Worm (Caenorhabditis elegans) whole organism, late embryonic: ENCODE data around the gene F40E10.5.

ENCODE experiments used
- C08G9.2 ChIP-seq: sonication (generic microtip); optimal IDR thresholded peaks from 2 replicates; lab custom pipeline; 2016; ENCODE audit warnings: mild to moderate bottlenecking, missing genetic modification characterization, moderate library complexity, missing compliant biosample characterization
- C38D4.7 ChIP-seq: fragments of 200-800 bp; sonication (Bioruptor generic); optimal IDR thresholded peaks from 2 replicates; lab custom pipeline; 2018; ENCODE audit warnings: mild to moderate bottlenecking, missing genetic modification characterization, moderate library complexity, missing compliant biosample characterization
- K02D7.2 ChIP-seq: sonication (generic microtip); optimal IDR thresholded peaks from 2 replicates; lab custom pipeline; 2017; ENCODE audit warnings: mild to moderate bottlenecking, missing genetic modification characterization, missing compliant biosample characterization
- K09A11.1 ChIP-seq: sonication (generic microtip); optimal IDR thresholded peaks from 2 replicates; lab custom pipeline; 2017; ENCODE audit warnings: antibody characterized with exemption, mild to moderate bottlenecking, missing genetic modification characterization, missing compliant biosample characterization; ENCODE audit not compliant: insufficient read depth
- ama-1 ChIP-seq: fragments of 150-350 bp; optimal IDR thresholded peaks from 2 replicates; lab custom pipeline; 2014
- ceh-19 ChIP-seq: fragments of 200-800 bp; sonication (Bioruptor generic); optimal IDR thresholded peaks from 2 replicates; lab custom pipeline; 2018; ENCODE audit warnings: mild to moderate bottlenecking, missing genetic modification characterization, missing compliant biosample characterization
- ceh-22 ChIP-seq: sonication (generic microtip); optimal IDR thresholded peaks from 2 replicates; lab custom pipeline; 2017; ENCODE audit warnings: missing biosample characterization, missing genetic modification characterization
- ceh-31 ChIP-seq: sonication (generic microtip); optimal IDR thresholded peaks from 2 replicates; lab custom pipeline; 2016; ENCODE audit warnings: missing genetic modification characterization, missing compliant biosample characterization
- ceh-6 ChIP-seq: fragments of 200-800 bp; sonication (Bioruptor generic); optimal IDR thresholded peaks from 2 replicates; lab custom pipeline; 2018; ENCODE audit warnings: mild to moderate bottlenecking, missing genetic modification characterization, missing compliant biosample characterization
- che-1 ChIP-seq: sonication (generic microtip); optimal IDR thresholded peaks from 2 replicates; lab custom pipeline; 2016; ENCODE audit warnings: mild to moderate bottlenecking, missing genetic modification characterization, missing compliant biosample characterization
- dve-1 ChIP-seq: sonication (generic microtip); optimal IDR thresholded peaks from 2 replicates; lab custom pipeline; 2017; ENCODE audit warnings: antibody characterized with exemption, mild to moderate bottlenecking, missing genetic modification characterization, missing compliant biosample characterization
- elt-2 ChIP-seq: sonication (generic microtip); optimal IDR thresholded peaks from 2 replicates; lab custom pipeline; 2016; ENCODE audit warnings: missing genetic modification reagents, missing genetic modification characterization, missing compliant biosample characterization
- fax-1 ChIP-seq: sonication (generic microtip); optimal IDR thresholded peaks from 2 replicates; lab custom pipeline; 2016; ENCODE audit warnings: missing genotype, missing genetic modification characterization, missing compliant biosample characterization
- fkh-6 ChIP-seq: sonication (generic microtip); optimal IDR thresholded peaks from 2 replicates; lab custom pipeline; 2016; ENCODE audit warnings: missing genetic modification characterization, missing compliant biosample characterization
- gmeb-2 ChIP-seq: sonication (generic microtip); optimal IDR thresholded peaks from 2 replicates; lab custom pipeline; 2016; ENCODE audit warnings: missing genetic modification characterization, inconsistent platforms, missing compliant biosample characterization
- hlh-13 ChIP-seq: fragments of 200-800 bp; sonication (Bioruptor generic); optimal IDR thresholded peaks from 2 replicates; lab custom pipeline; 2018; ENCODE audit warnings: mild to moderate bottlenecking, missing genetic modification characterization, missing compliant biosample characterization
- hlh-30 ChIP-seq: sonication (generic microtip); optimal IDR thresholded peaks from 2 replicates; lab custom pipeline; 2017; ENCODE audit warnings: antibody characterized with exemption, missing genetic modification characterization, missing compliant biosample characterization; ENCODE audit not compliant: insufficient read depth
- lin-11 ChIP-seq: fragments of 200-800 bp; sonication (Bioruptor generic); optimal IDR thresholded peaks from 2 replicates; lab custom pipeline; 2018; ENCODE audit warnings: mild to moderate bottlenecking, missing genetic modification characterization, missing compliant biosample characterization
- madf-2 ChIP-seq: sonication (generic microtip); optimal IDR thresholded peaks from 2 replicates; lab custom pipeline; 2017; ENCODE audit warnings: missing genetic modification characterization, missing compliant biosample characterization
- nfya-1 ChIP-seq: sonication (generic microtip); optimal IDR thresholded peaks from 2 replicates; lab custom pipeline; 2017; ENCODE audit warnings: missing genetic modification characterization, mild to moderate bottlenecking, missing compliant biosample characterization, antibody characterized with exemption, moderate library complexity
- nhr-11 ChIP-seq: fragments of 150-350 bp; optimal IDR thresholded peaks from 2 replicates; lab custom pipeline; 2014; ENCODE audit warnings: missing biosample characterization, missing genetic modification characterization
- nhr-232 ChIP-seq: sonication (generic microtip); optimal IDR thresholded peaks from 2 replicates; lab custom pipeline; 2016; ENCODE audit warnings: missing genetic modification characterization, missing compliant biosample characterization
- pag-3 ChIP-seq: sonication (generic microtip); optimal IDR thresholded peaks from 2 replicates; lab custom pipeline; 2016; ENCODE audit warnings: missing compliant biosample characterization, missing genetic modification characterization, borderline replicate concordance
- pat-9 ChIP-seq: fragments of 200-800 bp; sonication (Bioruptor generic); optimal IDR thresholded peaks from 2 replicates; lab custom pipeline; 2018; ENCODE audit warnings: mild to moderate bottlenecking, missing genetic modification characterization, moderate library complexity, missing compliant biosample characterization
- pax-1 ChIP-seq: fragments of 150-350 bp; optimal IDR thresholded peaks from 2 replicates; lab custom pipeline; 2014; ENCODE audit warnings: missing biosample characterization, missing genetic modification characterization
- pha-2 ChIP-seq: sonication (generic microtip); optimal IDR thresholded peaks from 2 replicates; lab custom pipeline; 2017; ENCODE audit warnings: mild to moderate bottlenecking, missing genetic modification characterization, missing compliant biosample characterization
- pqm-1 ChIP-seq: sonication (generic microtip); optimal IDR thresholded peaks from 2 replicates; lab custom pipeline; 2016; ENCODE audit warnings: missing genetic modification characterization, missing compliant biosample characterization
- sox-2 ChIP-seq: fragments of 200-800 bp; sonication (Bioruptor generic); IDR thresholded peaks from 2 replicates; pipeline ENCODE4 v1.3.6; 2022; ENCODE audit warnings: missing genetic modification reagents, missing genetic modification characterization, missing compliant biosample characterization
- tbx-7 ChIP-seq: sonication (generic microtip); optimal IDR thresholded peaks from 2 replicates; lab custom pipeline; 2016; ENCODE audit warnings: missing genotype, missing genetic modification characterization, missing compliant biosample characterization
- unc-42 ChIP-seq: sonication (generic microtip); optimal IDR thresholded peaks from 2 replicates; lab custom pipeline; 2016; ENCODE audit warnings: missing genotype, missing genetic modification characterization, missing compliant biosample characterization
- zip-5 ChIP-seq: sonication (generic microtip); optimal IDR thresholded peaks from 2 replicates; lab custom pipeline; 2016; ENCODE audit warnings: missing genetic modification characterization, missing compliant biosample characterization
- ztf-16 ChIP-seq: sonication (generic microtip); optimal IDR thresholded peaks from 2 replicates; lab custom pipeline; 2017; ENCODE audit warnings: missing genetic modification characterization, missing compliant biosample characterization

Gene F40E10.5

ce11 chrX:14694633-14695177 lies 6.9 kb upstream of the F40E10.5 start:
- no peak for TF ChIP-seq nfya-1 (tag; lab: Kevin White, UChicago)
- peak; percentile 96 for TF ChIP-seq unc-42 (tag; lab: Kevin White, UChicago)
- TF ChIP-seq C38D4.7 = no peak
- TF ChIP-seq pag-3 = no peak
- no peak for TF ChIP-seq ceh-22 (tag; lab: Kevin White, UChicago)
- no peak for TF ChIP-seq nhr-232 (tag; lab: Kevin White, UChicago)

- TF ChIP-seq gmeb-2 (tag; lab: Kevin White, UChicago) (no peak), zip-5 (tag; lab: Kevin White, UChicago) (no peak), ceh-31 (no peak), unc-42 (tag; lab: Kevin White, UChicago) (peak; percentile 68), C38D4.7 (no peak), lin-11 (tag; lab: Kevin White, UChicago) (no peak)
These were observed 5.7 kb upstream of the F40E10.5 start for ce11 chrX:14695892-14696291.

ce11 chrX:14699866-14700265 lies 1.7 kb upstream of the F40E10.5 start, which contains the start of gene hch-1:
Gene hch-1 (minus strand): TSS chrX:14699977.
- no peak for TF ChIP-seq nhr-11 (tag; lab: Kevin White, UChicago)
- no peak for TF ChIP-seq pat-9 (tag; lab: Kevin White, UChicago)
- TF ChIP-seq sox-2 = no peak
- no peak for TF ChIP-seq pha-2 (tag; lab: Kevin White, UChicago)
- TF ChIP-seq madf-2 = no peak
- no peak for TF ChIP-seq ztf-16
- no peak for TF ChIP-seq che-1

- TF ChIP-seq dve-1 (tag; lab: Kevin White, UChicago) (no peak), ceh-19 (GFP tag; lab: Kevin White, UChicago) (no peak), pax-1 (tag; lab: Kevin White, UChicago) (no peak)
These were observed 3.3 kb downstream of the F40E10.5 start for ce11 chrX:14704933-14705332.

ce11 chrX:14706698-14707285 lies 5.2 kb downstream of the F40E10.5 start, which contains the start of gene tmem-184:
Gene tmem-184 (minus strand): TSS chrX:14706861.
- TF ChIP-seq C08G9.2 (tag; lab: Kevin White, UChicago) = no peak
- no peak for TF ChIP-seq ceh-6 (GFP tag; lab: Kevin White, UChicago)
- no peak for TF ChIP-seq hlh-13 (GFP tag; lab: Kevin White, UChicago)
- no peak for TF ChIP-seq tbx-7 (tag; lab: Kevin White, UChicago)
- TF ChIP-seq elt-2 (tag; lab: Kevin White, UChicago) = no peak
- no peak for TF ChIP-seq K02D7.2 (tag; lab: Kevin White, UChicago)
- no peak for TF ChIP-seq pax-1 (tag; lab: Kevin White, UChicago)
- TF ChIP-seq fax-1 = no peak
- no peak for TF ChIP-seq gmeb-2 (tag; lab: Kevin White, UChicago)
- no peak for TF ChIP-seq pqm-1 (tag; lab: Kevin White, UChicago)
- no peak for TF ChIP-seq C38D4.7
- TF ChIP-seq pha-2 (tag; lab: Kevin White, UChicago) = no peak
- TF ChIP-seq madf-2 = no peak
- no peak for TF ChIP-seq ztf-16
- TF ChIP-seq hlh-30 = no peak
- TF ChIP-seq ceh-19 (GFP tag; lab: Kevin White, UChicago) = no peak
- TF ChIP-seq fkh-6 = no peak
- no peak for TF ChIP-seq ama-1
- TF ChIP-seq K09A11.1 (tag; lab: Kevin White, UChicago) = no peak
